Worm (Caenorhabditis elegans): Measurements from ENCODE around the gene Y82E9BL.5.

DNA sequence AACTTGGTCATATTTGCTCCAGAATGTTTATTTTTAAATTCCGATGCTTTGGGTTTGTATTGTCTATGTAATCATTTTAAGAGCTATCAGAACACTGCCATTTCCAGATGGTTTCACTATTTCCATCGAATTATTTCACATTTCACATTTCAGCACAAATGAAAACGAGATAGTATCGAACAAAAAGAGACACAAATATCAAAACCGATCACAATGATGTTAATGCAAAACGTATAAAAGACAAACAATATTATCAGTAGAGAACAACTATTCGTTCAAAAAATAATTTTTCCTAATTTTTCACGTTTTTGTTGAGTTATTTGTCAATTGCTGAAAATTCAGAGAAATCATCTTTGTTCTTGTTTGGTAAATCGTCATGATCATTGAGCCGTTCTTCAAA lies 47.9 kb upstream of the Y82E9BL.5 start:
- no peak for TF ChIP-seq lsy-2 (tag; optimal IDR thresholded peaks at IDR 0.05)
- TF ChIP-seq nhr-11 (tag; optimal IDR thresholded peaks at IDR 0.05) = no peak
- no peak for TF ChIP-seq ceh-82 (tag; optimal IDR thresholded peaks at IDR 0.05)
- TF ChIP-seq ztf-1 (GFP tag; conservative IDR thresholded peaks at IDR 0.05) = no peak
- TF ChIP-seq nhr-6 (tag; optimal IDR thresholded peaks at IDR 0.05) = no peak
- TF ChIP-seq nhr-77 (tag; optimal IDR thresholded peaks at IDR 0.05) = no peak
- TF ChIP-seq snpc-4 (tag; optimal IDR thresholded peaks at IDR 0.05) = no peak
- TF ChIP-seq ama-1 (optimal IDR thresholded peaks at IDR 0.05) = no peak
- no peak for TF ChIP-seq dmd-4 (tag; optimal IDR thresholded peaks at IDR 0.05)
- TF ChIP-seq unc-62 (GFP tag; optimal IDR thresholded peaks at IDR 0.05) = no peak
- TF ChIP-seq zag-1 (tag; optimal IDR thresholded peaks at IDR 0.05) = no peak
- TF ChIP-seq sem-4 (tag; optimal IDR thresholded peaks at IDR 0.05) = no peak
